Fruit fly (Drosophila melanogaster): Measurements from ENCODE around the gene btsz.

btsz gene

dm6 chr3R:14917927-14918829 lies 42.9 kb upstream of the btsz start, which contains the start of gene Sdr (continued):
- peak in 1 of 2 experiments; percentile 32 for TF ChIP-seq salr (GFP tag; optimal IDR thresholded peaks at IDR 0.05)
- peak; percentile 15 for TF ChIP-seq Ets21C (GFP tag; optimal IDR thresholded peaks at IDR 0.05)
- TF ChIP-seq dsx (GFP tag; optimal IDR thresholded peaks at IDR 0.05; ENCODE audit: poor library complexity, severe bottlenecking): peak; percentile 50
- TF ChIP-seq Sox14 (GFP tag; optimal IDR thresholded peaks at IDR 0.05): peak; percentile 31
- no peak; the same call in 1 of the 3 replicates for TF ChIP-seq CG6163 (GFP tag; IDR thresholded peaks at IDR 0.05)
- peak; percentile 13 for TF ChIP-seq CG32006 (GFP tag; optimal IDR thresholded peaks at IDR 0.05)
- peak; percentile 68 for TF ChIP-seq Met (GFP tag; optimal IDR thresholded peaks at IDR 0.05)
- TF ChIP-seq CG3032 (tag; optimal IDR thresholded peaks at IDR 0.05): peak; percentile 86
- peak; percentile 23 for TF ChIP-seq CG34406 (GFP tag; optimal IDR thresholded peaks at IDR 0.05)
- TF ChIP-seq CG3919 (GFP tag; optimal IDR thresholded peaks at IDR 0.05): peak; percentile 42
- peak; percentile 73 for TF ChIP-seq topi (GFP tag; optimal IDR thresholded peaks at IDR 0.05)
- peak; percentile 61 for TF ChIP-seq CG10669 (GFP tag; optimal IDR thresholded peaks at IDR 0.05)
- no peak for TF ChIP-seq CG8319 (GFP tag; optimal IDR thresholded peaks at IDR 0.05)
- TF ChIP-seq Eip78C (GFP tag): peak; percentile 90
- peak; percentile 55 for TF ChIP-seq Ets96B (tag; optimal IDR thresholded peaks at IDR 0.05)
- TF ChIP-seq svp (GFP tag): peak; percentile 92

dm6 chr3R:14912449-14912987 lies 37.2 kb upstream of the btsz start:
- TF ChIP-seq dsx (GFP tag; optimal IDR thresholded peaks at IDR 0.05; ENCODE audit: poor library complexity, severe bottlenecking) (no peak), Eip93F (GFP tag; optimal IDR thresholded peaks at IDR 0.05) (no peak), salr (GFP tag; optimal IDR thresholded peaks at IDR 0.05) (no peak), CG15336 (GFP tag; IDR thresholded peaks at IDR 0.05) (no peak), CG6808 (GFP tag; optimal IDR thresholded peaks at IDR 0.05) (no peak), cyc (GFP tag; optimal IDR thresholded peaks at IDR 0.05) (no peak), Lpt (GFP tag; optimal IDR thresholded peaks at IDR 0.05) (no peak), acj6 (GFP tag; optimal IDR thresholded peaks at IDR 0.05) (no peak), Hr4 (GFP tag; optimal IDR thresholded peaks at IDR 0.05) (no peak), spab (GFP tag; optimal IDR thresholded peaks at IDR 0.05) (no peak), CG16779 (tag; optimal IDR thresholded peaks at IDR 0.05) (no peak), topi (GFP tag; optimal IDR thresholded peaks at IDR 0.05) (no peak), Eip75B (GFP tag; optimal IDR thresholded peaks at IDR 0.05) (no peak), CG8119 (GFP tag; IDR thresholded peaks at IDR 0.05) (no peak)

dm6 chr3R:14903837-14904431 lies 28.6 kb upstream of the btsz start, which contains the start of gene VhaPPA1-1:
Gene VhaPPA1-1, minus strand, starts transcription at chr3R:14904061.
- TF ChIP-seq Lpt (GFP tag; optimal IDR thresholded peaks at IDR 0.05) (no peak), CG15336 (GFP tag; IDR thresholded peaks at IDR 0.05) (0 out of 2 replicates have a peak, but pooled peaks have one; percentile 40), CG1621 (tag; optimal IDR thresholded peaks at IDR 0.05) (no peak), fd59A (GFP tag; optimal IDR thresholded peaks at IDR 0.05) (no peak), lz (GFP tag; optimal IDR thresholded peaks at IDR 0.05) (peak; percentile 18), CG6808 (GFP tag; optimal IDR thresholded peaks at IDR 0.05) (no peak), cyc (GFP tag; optimal IDR thresholded peaks at IDR 0.05) (no peak), CG10669 (GFP tag; optimal IDR thresholded peaks at IDR 0.05) (no peak), CG3032 (tag; optimal IDR thresholded peaks at IDR 0.05) (no peak), CG8319 (GFP tag; optimal IDR thresholded peaks at IDR 0.05) (no peak), Eip78C (GFP tag) (peak; percentile 39), dsx (GFP tag; optimal IDR thresholded peaks at IDR 0.05; ENCODE audit: poor library complexity, severe bottlenecking) (no peak), CG6276 (GFP tag; optimal IDR thresholded peaks at IDR 0.05) (no peak), eg (GFP tag; IDR thresholded peaks at IDR 0.05) (no peak), vri (GFP tag; optimal IDR thresholded peaks at IDR 0.05) (no peak), Sox15 (GFP tag; optimal IDR thresholded peaks at IDR 0.05) (no peak), CG32006 (GFP tag; optimal IDR thresholded peaks at IDR 0.05) (no peak), Hr38 (GFP tag; optimal IDR thresholded peaks at IDR 0.05) (no peak), fkh (GFP tag; optimal IDR thresholded peaks at IDR 0.05) (no peak), ss (GFP tag; optimal IDR thresholded peaks at IDR 0.05) (no peak), CG31627 (GFP tag; optimal IDR thresholded peaks at IDR 0.05) (no peak), topi (GFP tag; optimal IDR thresholded peaks at IDR 0.05) (peak; percentile 19), Eip93F (GFP tag; optimal IDR thresholded peaks at IDR 0.05) (no peak), Sox14 (GFP tag; optimal IDR thresholded peaks at IDR 0.05) (peak; percentile 59), net (GFP tag; optimal IDR thresholded peaks at IDR 0.05) (no peak), Blimp-1 (GFP tag; optimal IDR thresholded peaks at IDR 0.05) (no peak), Smox (GFP tag; optimal IDR thresholded peaks at IDR 0.05) (no peak), CG11762 (GFP tag; optimal IDR thresholded peaks at IDR 0.05; ENCODE audit: insufficient read depth) (no peak), CG8119 (GFP tag; IDR thresholded peaks at IDR 0.05) (no peak)

Measured in whole organism, prepupa.